Fruit fly (Drosophila melanogaster) whole organism, embryonic: ENCODE data around the gene Jon65Aiii.
A peak's percentile ranks its signal among the peaks of the same experiment; 100 is the strongest.

ENCODE experiments used
- Atf6 ChIP-seq: fragments of 200-800 bp; sonication (Bioruptor generic); IDR thresholded peaks from 2 replicates; pipeline ENCODE4 v1.3.6; 2022; ENCODE audit warnings: missing biosample characterization, missing genetic modification characterization
- CG1024 ChIP-seq: fragments of 200-800 bp; sonication (Bioruptor generic); IDR thresholded peaks from 2 replicates; pipeline ENCODE4 v1.3.6; 2022; ENCODE audit warnings: missing biosample characterization, missing genetic modification characterization
- CG10654 ChIP-seq: fragments of 200-800 bp; sonication (Bioruptor generic); optimal IDR thresholded peaks from 2 replicates; lab custom pipeline; 2016; ENCODE audit warnings: missing biosample characterization, missing genetic modification characterization
- CG11093 ChIP-seq: fragments of 200-800 bp; sonication (Bioruptor generic); IDR thresholded peaks from 3 replicates; pipeline ENCODE4 v1.3.6; 2022; ENCODE audit warnings: missing biosample characterization, missing genetic modification characterization
- CG11504 ChIP-seq: fragments of 200-800 bp; sonication (Bioruptor generic); optimal IDR thresholded peaks from 3 replicates; lab custom pipeline; 2019; ENCODE audit warnings: missing biosample characterization, mild to moderate bottlenecking, missing genetic modification characterization, moderate library complexity
- CG11695 ChIP-seq: fragments of 200-800 bp; sonication (Bioruptor generic); IDR thresholded peaks from 3 replicates; pipeline ENCODE4 v1.3.6; 2022; ENCODE audit warnings: missing biosample characterization, missing genetic modification characterization
- CG13424 ChIP-seq: fragments of 200-800 bp; sonication (Bioruptor generic); optimal IDR thresholded peaks from 2 replicates; lab custom pipeline; 2019; ENCODE audit warnings: missing biosample characterization, mild to moderate bottlenecking, missing genetic modification characterization, moderate library complexity
- CG14710 ChIP-seq: fragments of 200-800 bp; sonication (Bioruptor generic); optimal IDR thresholded peaks from 3 replicates; lab custom pipeline; 2019; ENCODE audit warnings: missing biosample characterization, mild to moderate bottlenecking, missing genetic modification characterization, moderate library complexity
- CG15073 ChIP-seq: fragments of 200-800 bp; sonication (Bioruptor generic); optimal IDR thresholded peaks from 2 replicates; lab custom pipeline; 2016; ENCODE audit warnings: missing biosample characterization, missing genetic modification characterization
- CG17361 ChIP-seq: fragments of 200-800 bp; sonication (Bioruptor generic); IDR thresholded peaks from 3 replicates; pipeline ENCODE4 v1.3.6; 2022; ENCODE audit warnings: missing biosample characterization, missing genetic modification characterization
- CG2712 ChIP-seq: fragments of 200-800 bp; optimal IDR thresholded peaks from 3 replicates; lab custom pipeline; 2019; ENCODE audit warnings: missing biosample characterization, mild to moderate bottlenecking, missing genetic modification characterization, moderate library complexity
- CG31365 ChIP-seq: fragments of 200-800 bp; sonication (Bioruptor generic); optimal IDR thresholded peaks from 2 replicates; lab custom pipeline; 2018; ENCODE audit warnings: missing biosample characterization, mild to moderate bottlenecking, missing genetic modification characterization
- CG32532 ChIP-seq: fragments of 200-800 bp; sonication (Bioruptor generic); IDR thresholded peaks from 2 replicates; pipeline ENCODE4 v1.3.6; 2022; ENCODE audit warnings: missing biosample characterization, missing genetic modification characterization
- CG34422 ChIP-seq: fragments of 200-800 bp; sonication (Bioruptor generic); IDR thresholded peaks from 3 replicates; pipeline ENCODE4 v1.3.6; 2022; ENCODE audit warnings: missing biosample characterization, missing genetic modification characterization
- CG5180 ChIP-seq: fragments of 200-800 bp; sonication (Bioruptor generic); optimal IDR thresholded peaks from 3 replicates; lab custom pipeline; 2017; ENCODE audit warnings: missing biosample characterization, missing genetic modification characterization, mild to moderate bottlenecking, moderate library complexity, missing genetic modification reagents
- CG5953 ChIP-seq: fragments of 200-800 bp; sonication (Bioruptor generic); IDR thresholded peaks from 2 replicates; pipeline ENCODE4 v1.3.6; 2022; ENCODE audit warnings: missing biosample characterization, missing genetic modification characterization
- CG6683 ChIP-seq: fragments of 200-800 bp; sonication (Bioruptor generic); optimal IDR thresholded peaks from 2 replicates; lab custom pipeline; 2017; ENCODE audit warnings: missing biosample characterization, mild to moderate bottlenecking, missing genetic modification characterization, missing genetic modification reagents
- CG6689 ChIP-seq: fragments of 200-800 bp; sonication (Bioruptor generic); IDR thresholded peaks from 2 replicates; pipeline ENCODE4 v1.3.6; 2022; ENCODE audit warnings: missing biosample characterization, missing genetic modification characterization
- CG8281 ChIP-seq: fragments of 200-800 bp; sonication (Bioruptor generic); optimal IDR thresholded peaks from 2 replicates; lab custom pipeline; 2018; ENCODE audit warnings: missing biosample characterization, mild to moderate bottlenecking, missing genetic modification characterization, moderate library complexity
- CG8388 ChIP-seq: fragments of 200-800 bp; sonication (Bioruptor generic); optimal IDR thresholded peaks from 2 replicates; lab custom pipeline; 2019; ENCODE audit warnings: missing biosample characterization, mild to moderate bottlenecking, missing genetic modification characterization, moderate library complexity
- CG9215 ChIP-seq: fragments of 200-800 bp; sonication (Bioruptor generic); IDR thresholded peaks from 2 replicates; pipeline ENCODE4 v1.3.6; 2022; ENCODE audit warnings: missing biosample characterization, missing genetic modification characterization
- CG9817 ChIP-seq: fragments of 200-800 bp; sonication (Bioruptor generic); optimal IDR thresholded peaks from 2 replicates; lab custom pipeline; 2018; ENCODE audit warnings: missing biosample characterization, mild to moderate bottlenecking, missing genetic modification characterization, moderate library complexity
- Dbx ChIP-seq: fragments of 200-800 bp; sonication (Bioruptor generic); IDR thresholded peaks from 3 replicates; pipeline ENCODE4 v1.3.6; 2022; ENCODE audit warnings: missing biosample characterization, missing genetic modification characterization
- Doc2 ChIP-seq: fragments of 200-800 bp; sonication (Bioruptor generic); IDR thresholded peaks from 2 replicates; pipeline ENCODE4 v1.3.6; 2022; ENCODE audit warnings: missing biosample characterization, missing genetic modification characterization
- HmgZ ChIP-seq: fragments of 200-800 bp; sonication (Bioruptor generic); optimal IDR thresholded peaks from 2 replicates; lab custom pipeline; 2018; ENCODE audit warnings: missing biosample characterization, mild to moderate bottlenecking, missing genetic modification characterization
- Kr ChIP-seq: fragments of 200-800 bp; sonication (Bioruptor generic); optimal IDR thresholded peaks from 2 replicates; lab custom pipeline; 2017; ENCODE audit warnings: missing biosample characterization, mild to moderate bottlenecking, missing genetic modification characterization
- Pdp1 ChIP-seq, 2 experiments: fragments of 200-800 bp; sonication (Bioruptor generic); optimal IDR thresholded peaks; 3 replicates each; lab custom pipeline; 2016; ENCODE audit warnings: missing biosample characterization in 2 of 2, missing genetic modification characterization in 2 of 2, mild to moderate bottlenecking in 1 of 2, moderate library complexity in 1 of 2
- Sry-δ ChIP-seq: fragments of 200-800 bp; sonication (Bioruptor generic); optimal IDR thresholded peaks from 2 replicates; lab custom pipeline; 2016; ENCODE audit warnings: missing biosample characterization, missing genetic modification characterization
- al ChIP-seq: fragments of 200-800 bp; sonication (Bioruptor generic); IDR thresholded peaks from 2 replicates; pipeline ENCODE4 v1.3.6; 2022; ENCODE audit warnings: missing biosample characterization, missing genetic modification characterization
- ap ChIP-seq: fragments of 200-800 bp; sonication (Bioruptor generic); IDR thresholded peaks from 2 replicates; pipeline ENCODE4 v1.3.6; 2022; ENCODE audit warnings: missing biosample characterization, missing genetic modification characterization
- ara ChIP-seq: fragments of 200-800 bp; sonication (Bioruptor generic); IDR thresholded peaks from 2 replicates; pipeline ENCODE4 v1.3.6; 2022; ENCODE audit warnings: missing biosample characterization, missing genetic modification characterization
- bcd ChIP-seq: fragments of 200-800 bp; sonication (Bioruptor generic); optimal IDR thresholded peaks from 2 replicates; lab custom pipeline; 2017; ENCODE audit warnings: missing biosample characterization, mild to moderate bottlenecking, missing genetic modification characterization
- cad ChIP-seq: fragments of >200 bp; optimal IDR thresholded peaks from 2 replicates; lab custom pipeline; 2017; ENCODE audit warnings: missing biosample characterization, missing genetic modification characterization
- crol ChIP-seq: fragments of 200-800 bp; sonication (Bioruptor generic); IDR thresholded peaks from 2 replicates; pipeline ENCODE4 v1.3.6; 2022; ENCODE audit warnings: missing biosample characterization, missing genetic modification characterization
- cwo ChIP-seq: fragments of 200-800 bp; sonication (Bioruptor generic); optimal IDR thresholded peaks from 3 replicates; lab custom pipeline; 2017; ENCODE audit warnings: missing biosample characterization, missing genetic modification characterization, mild to moderate bottlenecking, moderate library complexity, missing genetic modification reagents
- dati ChIP-seq: fragments of 200-800 bp; sonication (Bioruptor generic); IDR thresholded peaks from 2 replicates; pipeline ENCODE4 v1.3.6; 2022; ENCODE audit warnings: missing biosample characterization, missing genetic modification characterization
- disco-r ChIP-seq: fragments of 200-800 bp; sonication (Bioruptor generic); optimal IDR thresholded peaks from 2 replicates; lab custom pipeline; 2016; ENCODE audit warnings: missing biosample characterization, missing genetic modification characterization
- ham ChIP-seq: fragments of 200-800 bp; sonication (Bioruptor generic); IDR thresholded peaks from 2 replicates; pipeline ENCODE4 v1.3.6; 2022; ENCODE audit warnings: missing biosample characterization, missing genetic modification characterization
- ind ChIP-seq: fragments of 200-800 bp; sonication (Bioruptor generic); optimal IDR thresholded peaks from 3 replicates; lab custom pipeline; 2016; ENCODE audit warnings: missing biosample characterization, missing genetic modification characterization
- kah ChIP-seq: fragments of 200-800 bp; sonication (Bioruptor generic); optimal IDR thresholded peaks from 2 replicates; lab custom pipeline; 2018; ENCODE audit warnings: missing biosample characterization, mild to moderate bottlenecking, missing genetic modification characterization
- kni ChIP-seq: fragments of 200-800 bp; sonication (Bioruptor generic); optimal IDR thresholded peaks from 3 replicates; lab custom pipeline; 2017; ENCODE audit warnings: mild to moderate bottlenecking, missing biosample characterization, missing genetic modification reagents, missing genetic modification characterization
- knrl ChIP-seq: fragments of 200-800 bp; sonication (Bioruptor generic); IDR thresholded peaks from 3 replicates; pipeline ENCODE4 v1.3.6; 2022; ENCODE audit warnings: missing biosample characterization, missing genetic modification characterization; ENCODE audit not compliant: partially characterized antibody
- rib ChIP-seq: fragments of 200-800 bp; sonication (Bioruptor generic); IDR thresholded peaks from 2 replicates; pipeline ENCODE4 v1.3.6; 2022; ENCODE audit warnings: missing biosample characterization, missing genetic modification characterization
- sim ChIP-seq: fragments of 200-800 bp; sonication (Bioruptor generic); IDR thresholded peaks from 2 replicates; pipeline ENCODE4 v1.3.6; 2022; ENCODE audit warnings: missing biosample characterization, missing genetic modification characterization
- stwl ChIP-seq: fragments of 200-800 bp; sonication (Bioruptor generic); optimal IDR thresholded peaks from 3 replicates; lab custom pipeline; 2018; ENCODE audit warnings: missing biosample characterization, mild to moderate bottlenecking, missing genetic modification characterization, moderate library complexity
- unc-4 ChIP-seq: fragments of 200-800 bp; sonication (Bioruptor generic); IDR thresholded peaks from 2 replicates; pipeline ENCODE4 v1.3.6; 2022; ENCODE audit warnings: missing biosample characterization, missing genetic modification characterization; ENCODE audit not compliant: partially characterized antibody
- vfl ChIP-seq: fragments of 200-800 bp; sonication (Bioruptor generic); optimal IDR thresholded peaks from 2 replicates; lab custom pipeline; 2016; ENCODE audit warnings: missing biosample characterization, missing genetic modification characterization
- zf30C ChIP-seq: fragments of 200-800 bp; sonication (Bioruptor generic); optimal IDR thresholded peaks from 3 replicates; lab custom pipeline; 2018; ENCODE audit warnings: missing biosample characterization, mild to moderate bottlenecking, missing genetic modification characterization

Gene Jon65Aiii

dm6 chr3L:6071454-6072189, 21.1 kb downstream of the Jon65Aiii start, which contains the start of gene CG6602 (continued):
- TF ChIP-seq CG11504 (peak; percentile 76), CG6683 (GFP tag; lab: Kevin White, UChicago) (peak; percentile 72), CG5180 (GFP tag; lab: Kevin White, UChicago) (peak; percentile 6), CG1024 (GFP tag; lab: Robert Waterston, UW) (peak; percentile 77), CG2712 (tag; lab: Kevin White, UChicago) (no peak), CG14710 (tag; lab: Kevin White, UChicago) (peak; percentile 75), crol (GFP tag; lab: Robert Waterston, UW) (no peak), CG15073 (GFP tag; lab: Kevin White, UChicago) (no peak), unc-4 (GFP tag; lab: Robert Waterston, UW) (no peak), knrl (GFP tag; lab: Robert Waterston, UW) (no peak), kah (GFP tag; lab: Kevin White, UChicago) (peak; percentile 26), Sry-δ (GFP tag; lab: Kevin White, UChicago) (peak; percentile 30), dati (GFP tag; lab: Robert Waterston, UW) (peak; percentile 71), CG34422 (GFP tag; lab: Robert Waterston, UW) (peak; percentile 81), kni (GFP tag; lab: Kevin White, UChicago) (peak; percentile 43), vfl (GFP tag; lab: Kevin White, UChicago) (no peak), CG9215 (GFP tag; lab: Robert Waterston, UW) (0 out of 2 replicates have a peak, but pooled peaks have one; percentile 25), ara (GFP tag; lab: Robert Waterston, UW) (no peak), CG11695 (GFP tag; lab: Robert Waterston, UW) (0 out of 3 replicates have a peak, but pooled peaks have one; percentile 20), bcd (GFP tag; lab: Kevin White, UChicago) (peak; percentile 87), CG11093 (GFP tag; lab: Robert Waterston, UW) (no peak), Atf6 (peak; percentile 17; the same call in 1 of the 2 replicates), CG32532 (GFP tag; lab: Robert Waterston, UW) (peak; percentile 87), CG17361 (no peak; the same call in 1 of the 3 replicates), sim (GFP tag; lab: Robert Waterston, UW) (no peak), rib (GFP tag; lab: Robert Waterston, UW) (peak; percentile 40; the same call in 1 of the 2 replicates), Kr (GFP tag; lab: Kevin White, UChicago) (no peak), cwo (GFP tag; lab: Kevin White, UChicago) (no peak), disco-r (GFP tag; lab: Kevin White, UChicago) (peak; percentile 40), CG8281 (peak; percentile 23), Doc2 (GFP tag; lab: Robert Waterston, UW) (no peak), CG8388 (peak; percentile 32), CG5953 (no peak), Pdp1 (GFP tag; optimal IDR thresholded peaks at IDR 0.05; lab: Kevin White, UChicago) (peak; percentile 33 to 41), ham (peak; percentile 5; the same call in 1 of the 2 replicates), CG10654 (GFP tag; lab: Kevin White, UChicago) (peak; percentile 83), stwl (tag; lab: Kevin White, UChicago) (peak; percentile 73), ind (GFP tag; lab: Kevin White, UChicago) (peak; percentile 63), al (peak; percentile 68), cad (GFP tag; lab: Kevin White, UChicago) (no peak), CG9817 (tag; lab: Kevin White, UChicago) (peak; percentile 80), HmgZ (tag; lab: Kevin White, UChicago) (peak; percentile 37), CG6689 (GFP tag; lab: Robert Waterston, UW) (no peak), Dbx (peak; percentile 78), CG31365 (tag; lab: Kevin White, UChicago) (peak; percentile 61), ap (GFP tag; lab: Robert Waterston, UW) (peak; percentile 43), zf30C (GFP tag; lab: Kevin White, UChicago) (no peak), CG13424 (tag; lab: Kevin White, UChicago) (peak; percentile 16)
